Fruit fly (Drosophila melanogaster) Kc167 (cell line): Measurements from ENCODE around the gene CG7985.

Experiments used
- insv ChIP-seq: fragments of >200 bp; optimal IDR thresholded peaks from 3 replicates; lab custom pipeline; 2018; ENCODE audit warnings: missing external identifiers
- psq ChIP-seq: fragments of >200 bp; optimal IDR thresholded peaks from 2 replicates; lab custom pipeline; 2017; ENCODE audit warnings: missing external identifiers

- TF ChIP-seq psq = no peak
- no peak for TF ChIP-seq insv
These were observed 60.4 kb downstream of the CG7985 start for dm6 chr3R:18260016-18260415.
